Worm (Caenorhabditis elegans) whole organism, L1 larva: ENCODE measurements around the gene R09E10.8.

ENCODE experiments used
- C04F5.9 ChIP-seq: sonication (generic microtip); optimal IDR thresholded peaks from 2 replicates; lab custom pipeline; 2016; ENCODE audit warnings: missing genetic modification characterization, missing compliant biosample characterization
- ama-1 ChIP-seq: fragments of 150-350 bp; optimal IDR thresholded peaks from 2 replicates; lab custom pipeline; 2014
- blmp-1 ChIP-seq: fragments of 150-350 bp; optimal IDR thresholded peaks from 2 replicates; lab custom pipeline; 2014; ENCODE audit warnings: missing biosample characterization, missing genetic modification characterization
- efl-3 ChIP-seq: fragments of 200-800 bp; sonication (Bioruptor generic); optimal IDR thresholded peaks from 2 replicates; lab custom pipeline; 2018; ENCODE audit warnings: mild to moderate bottlenecking, missing genetic modification characterization, missing compliant biosample characterization
- fos-1 ChIP-seq: fragments of 150-350 bp; optimal IDR thresholded peaks from 2 replicates; lab custom pipeline; 2014; ENCODE audit warnings: missing biosample characterization, missing genetic modification characterization
- jun-1 ChIP-seq: fragments of 150-350 bp; optimal IDR thresholded peaks from 2 replicates; lab custom pipeline; 2014; ENCODE audit warnings: missing biosample characterization, missing genetic modification reagents, missing genetic modification characterization
- lin-13 ChIP-seq: fragments of 150-350 bp; optimal IDR thresholded peaks from 2 replicates; lab custom pipeline; 2014; ENCODE audit warnings: missing biosample characterization, missing genetic modification reagents, missing genetic modification characterization
- lin-39 ChIP-seq: fragments of 150-350 bp; optimal IDR thresholded peaks from 2 replicates; lab custom pipeline; 2014; ENCODE audit warnings: missing biosample characterization, missing genetic modification reagents, missing genetic modification characterization
- lir-3 ChIP-seq: sonication (generic microtip); optimal IDR thresholded peaks from 2 replicates; lab custom pipeline; 2016; ENCODE audit warnings: mild to moderate bottlenecking, missing genetic modification characterization, moderate library complexity, missing compliant biosample characterization; ENCODE audit not compliant: poor library complexity
- mdl-1 ChIP-seq, 2 experiments: fragments of 150-350 bp; optimal IDR thresholded peaks; 2 replicates each; lab custom pipeline; 2014 to 2017; ENCODE audit warnings: missing biosample characterization in 2 of 2, missing genetic modification characterization in 2 of 2, inconsistent platforms in 1 of 2
- nhr-28 ChIP-seq: fragments of 150-350 bp; optimal IDR thresholded peaks from 2 replicates; lab custom pipeline; 2014; ENCODE audit warnings: missing biosample characterization, missing genetic modification characterization
- nhr-77 ChIP-seq: fragments of 150-350 bp; optimal IDR thresholded peaks from 2 replicates; lab custom pipeline; 2014; ENCODE audit warnings: missing biosample characterization, missing genetic modification characterization
- pag-3 ChIP-seq: sonication (generic microtip); optimal IDR thresholded peaks from 2 replicates; lab custom pipeline; 2017; ENCODE audit warnings: missing genetic modification characterization, mild to moderate bottlenecking, missing compliant biosample characterization, antibody characterized with exemption, borderline replicate concordance; ENCODE audit not compliant: insufficient read depth
- tbx-2 ChIP-seq: sonication (generic microtip); optimal IDR thresholded peaks from 2 replicates; lab custom pipeline; 2016; ENCODE audit warnings: missing genetic modification characterization, missing compliant biosample characterization

- no peak for TF ChIP-seq C04F5.9 (tag; lab: Kevin White, UChicago)
- TF ChIP-seq jun-1 (tag; lab: Kevin White, UChicago), result no peak
- no peak for TF ChIP-seq nhr-28 (tag; lab: Kevin White, UChicago)
- TF ChIP-seq fos-1 (tag; lab: Kevin White, UChicago), result no peak
- no peak for TF ChIP-seq ama-1 (lab: Kevin White, UChicago)
- no peak for TF ChIP-seq lin-39 (tag; lab: Kevin White, UChicago)
- no peak for TF ChIP-seq tbx-2 (tag; lab: Kevin White, UChicago)
- no peak for TF ChIP-seq blmp-1 (tag; lab: Kevin White, UChicago)
- no peak for TF ChIP-seq lir-3 (tag; lab: Kevin White, UChicago)
- TF ChIP-seq mdl-1 (tag; optimal IDR thresholded peaks at IDR 0.05; lab: Kevin White, UChicago), result no peak
- no peak for TF ChIP-seq lin-13 (GFP tag; lab: Kevin White, UChicago)
- no peak for TF ChIP-seq efl-3 (GFP tag; lab: Kevin White, UChicago)
- no peak for TF ChIP-seq nhr-77 (tag; lab: Kevin White, UChicago)
- TF ChIP-seq pag-3 (tag; lab: Kevin White, UChicago), result no peak
These were observed 32.5 kb downstream of the R09E10.8 start, which contains the start of gene Y43C5A.4 for ce11 chrIV:10277716-10278115.
